Comparison of ENCODE assay signal across 2 fruit fly cellular contexts in the genomic region with DNA sequence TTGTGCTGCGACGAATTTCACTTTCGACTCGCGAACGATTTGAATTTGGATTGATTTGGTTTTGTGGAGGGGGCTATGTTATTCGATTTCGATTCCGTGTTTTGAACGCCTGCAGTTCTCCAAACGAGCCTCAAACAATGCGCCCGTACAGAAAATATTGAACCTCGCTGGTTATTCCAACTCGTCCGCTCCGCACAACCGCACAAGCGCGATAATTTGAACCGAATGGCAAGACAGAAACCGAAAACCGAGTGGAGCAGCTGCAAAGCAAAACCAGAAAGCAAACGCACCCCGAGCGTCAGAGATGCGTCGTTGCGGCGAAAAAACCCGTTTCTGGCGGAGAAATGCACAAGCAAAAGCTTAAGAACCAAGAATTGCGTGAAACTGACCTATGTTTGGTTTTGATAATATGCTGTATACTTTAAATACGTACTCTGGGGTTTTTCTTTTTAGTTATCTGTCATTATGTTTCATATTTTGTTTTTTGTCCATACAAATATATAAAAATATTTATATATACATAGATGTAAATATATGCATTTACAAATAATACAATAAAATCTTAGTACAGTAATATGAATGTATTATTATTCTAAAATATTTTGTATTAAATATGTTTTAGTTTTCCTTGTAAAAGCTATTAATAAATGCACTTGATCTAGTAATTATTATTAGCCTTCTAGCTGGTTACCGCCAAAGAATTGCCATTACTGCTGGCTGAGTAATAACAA.
TF ChIP-seq lines count a peak whose summit lies in the region.

TSS of gene Dyrk2 (minus strand) at position 231 of the 731 bp plus-strand sequence.

TF ChIP-seq in whole organism, embryonic, 481 proteins besides CTCF, POLR2A, EP300 and RAD21 (continued from another document and continues in another):
- TF ChIP-seq CG17328 (GFP tag; IDR thresholded peaks at IDR 0.05; lab: Robert Waterston, UW) = peak; percentile 44
- TF ChIP-seq MBD-R2 (GFP tag; IDR thresholded peaks at IDR 0.05; lab: Robert Waterston, UW) = no peak
- no peak; the same call in 1 of the 2 replicates for TF ChIP-seq NFAT (GFP tag; IDR thresholded peaks at IDR 0.05; lab: Robert Waterston, UW)
- TF ChIP-seq CG34422 (GFP tag; IDR thresholded peaks at IDR 0.05; lab: Robert Waterston, UW) = no peak; the same call in 2 of the 3 replicates
- no peak for TF ChIP-seq Aef1 (GFP tag; IDR thresholded peaks at IDR 0.05; lab: Robert Waterston, UW)
- peak; percentile 5 for TF ChIP-seq CG5245 (GFP tag; optimal IDR thresholded peaks at IDR 0.05; lab: Kevin White, UChicago)
- no peak for TF ChIP-seq Taf1 (GFP tag; IDR thresholded peaks at IDR 0.05; lab: Robert Waterston, UW)
- TF ChIP-seq CG8765 (GFP tag; IDR thresholded peaks at IDR 0.05; lab: Robert Waterston, UW) = peak; percentile 58; the same call in 1 of the 2 replicates
- TF ChIP-seq Chrac-16 (GFP tag; optimal IDR thresholded peaks at IDR 0.05; lab: Kevin White, UChicago) = peak; percentile 5
- TF ChIP-seq Stat92E (GFP tag; optimal IDR thresholded peaks at IDR 0.05; lab: Kevin White, UChicago) = peak in 1 of 3 experiments; percentile 18
- TF ChIP-seq Awh (GFP tag; IDR thresholded peaks at IDR 0.05; lab: Robert Waterston, UW) = peak; percentile 59; the same call in 1 of the 2 replicates
- no peak for TF ChIP-seq p53 (GFP tag; optimal IDR thresholded peaks at IDR 0.05; lab: Kevin White, UChicago)
- no peak for TF ChIP-seq CG6272 (GFP tag; IDR thresholded peaks at IDR 0.05; lab: Robert Waterston, UW)
- TF ChIP-seq phol (tag; optimal IDR thresholded peaks at IDR 0.05; lab: Kevin White, UChicago) = peak; percentile 31
- peak; percentile 94 for TF ChIP-seq chm (GFP tag; IDR thresholded peaks at IDR 0.05; lab: Robert Waterston, UW)
- no peak for TF ChIP-seq GATAe (GFP tag; conservative IDR thresholded peaks at IDR 0.05; lab: Robert Waterston, UW)
- peak; percentile 80 for TF ChIP-seq kni (GFP tag; optimal IDR thresholded peaks at IDR 0.05; lab: Kevin White, UChicago)
- TF ChIP-seq Fer1 (GFP tag; optimal IDR thresholded peaks at IDR 0.05; lab: Kevin White, UChicago) = peak; percentile 59
- no peak for TF ChIP-seq ERR (GFP tag; optimal IDR thresholded peaks at IDR 0.05; lab: Kevin White, UChicago)
- peak; percentile 99 for TF ChIP-seq Sry-β (GFP tag; optimal IDR thresholded peaks at IDR 0.05; lab: Kevin White, UChicago)
- TF ChIP-seq ham (GFP tag; IDR thresholded peaks at IDR 0.05; lab: Robert Waterston, UW) = no peak
- peak; percentile 73 for TF ChIP-seq gro (GFP tag; optimal IDR thresholded peaks at IDR 0.05; lab: Kevin White, UChicago)
- peak; percentile 17 for TF ChIP-seq Asciz (GFP tag; optimal IDR thresholded peaks at IDR 0.05; lab: Kevin White, UChicago)
- peak; percentile 72 for TF ChIP-seq Sox100B (GFP tag; optimal IDR thresholded peaks at IDR 0.05; lab: Kevin White, UChicago)
- no peak for TF ChIP-seq CG2129 (GFP tag; IDR thresholded peaks at IDR 0.05; lab: Robert Waterston, UW; ENCODE audit: partially characterized antibody)
- TF ChIP-seq twi (tag; optimal IDR thresholded peaks at IDR 0.05; lab: Kevin White, UChicago) = peak; percentile 28
- TF ChIP-seq CG6689 (GFP tag; IDR thresholded peaks at IDR 0.05; lab: Robert Waterston, UW) = peak; percentile 23; the same call in 1 of the 2 replicates
- peak; percentile 59 for TF ChIP-seq gcm (GFP tag; optimal IDR thresholded peaks at IDR 0.05; lab: Kevin White, UChicago)
- TF ChIP-seq vnd (GFP tag; IDR thresholded peaks at IDR 0.05; lab: Robert Waterston, UW; ENCODE audit: partially characterized antibody) = no peak
- peak; percentile 38; the same call in 1 of the 2 replicates for TF ChIP-seq E2f2 (GFP tag; IDR thresholded peaks at IDR 0.05; lab: Robert Waterston, UW)
- TF ChIP-seq CG13123 (GFP tag; optimal IDR thresholded peaks at IDR 0.05; lab: Kevin White, UChicago) = no peak
- TF ChIP-seq CG1792 (GFP tag; optimal IDR thresholded peaks at IDR 0.05; lab: Kevin White, UChicago) = no peak
- TF ChIP-seq CG34376 (GFP tag; optimal IDR thresholded peaks at IDR 0.05; lab: Kevin White, UChicago) = peak; percentile 11
- no peak for TF ChIP-seq dan (GFP tag; IDR thresholded peaks at IDR 0.05; lab: Robert Waterston, UW)
- TF ChIP-seq prd (optimal IDR thresholded peaks at IDR 0.05; lab: Kevin White, UChicago) = no peak
- TF ChIP-seq prd (GFP tag; IDR thresholded peaks at IDR 0.05; lab: Robert Waterston, UW) = no peak; the same call in 2 of the 3 replicates
- no peak for TF ChIP-seq pita (GFP tag; optimal IDR thresholded peaks at IDR 0.05; lab: Kevin White, UChicago)
- peak; percentile 64 for TF ChIP-seq mirr (GFP tag; optimal IDR thresholded peaks at IDR 0.05; lab: Kevin White, UChicago)
- peak; percentile 6 for TF ChIP-seq YL-1 (GFP tag; optimal IDR thresholded peaks at IDR 0.05; lab: Kevin White, UChicago)
- TF ChIP-seq Hmr (GFP tag; optimal IDR thresholded peaks at IDR 0.05; lab: Kevin White, UChicago) = no peak
- TF ChIP-seq oc (tag; optimal IDR thresholded peaks at IDR 0.05; lab: Kevin White, UChicago) = peak; percentile 51
- no peak for TF ChIP-seq sim (GFP tag; IDR thresholded peaks at IDR 0.05; lab: Robert Waterston, UW)
- TF ChIP-seq so (GFP tag; IDR thresholded peaks at IDR 0.05; lab: Robert Waterston, UW) = peak; percentile 77; the same call in 2 of the 3 replicates
- no peak for TF ChIP-seq zen2 (GFP tag; IDR thresholded peaks at IDR 0.05; lab: Robert Waterston, UW; ENCODE audit: partially characterized antibody)
- no peak for TF ChIP-seq ems (GFP tag; optimal IDR thresholded peaks at IDR 0.05; lab: Kevin White, UChicago)
- no peak for TF ChIP-seq Xbp1 (GFP tag; optimal IDR thresholded peaks at IDR 0.05; lab: Kevin White, UChicago)
- peak; percentile 29 for TF ChIP-seq sqz (GFP tag; optimal IDR thresholded peaks at IDR 0.05; lab: Kevin White, UChicago)
- TF ChIP-seq nau (GFP tag; optimal IDR thresholded peaks at IDR 0.05; lab: Kevin White, UChicago) = peak; percentile 47
- TF ChIP-seq nom (GFP tag; optimal IDR thresholded peaks at IDR 0.05; lab: Kevin White, UChicago) = peak; percentile 55
- TF ChIP-seq nmo (GFP tag; optimal IDR thresholded peaks at IDR 0.05; lab: Kevin White, UChicago) = peak; percentile 47
- TF ChIP-seq scrt (GFP tag; optimal IDR thresholded peaks at IDR 0.05; lab: Kevin White, UChicago) = no peak
- TF ChIP-seq CG18599 (GFP tag; optimal IDR thresholded peaks at IDR 0.05; lab: Kevin White, UChicago) = peak; percentile 44
- TF ChIP-seq CG4854 (GFP tag; optimal IDR thresholded peaks at IDR 0.05; lab: Kevin White, UChicago) = no peak
- no peak for TF ChIP-seq CG9797 (GFP tag; optimal IDR thresholded peaks at IDR 0.05; lab: Kevin White, UChicago)
- TF ChIP-seq CG5180 (GFP tag; optimal IDR thresholded peaks at IDR 0.05; lab: Kevin White, UChicago) = peak; percentile 25
- no peak for TF ChIP-seq CG3995 (GFP tag; optimal IDR thresholded peaks at IDR 0.05; lab: Kevin White, UChicago)
- TF ChIP-seq Dp (GFP tag; optimal IDR thresholded peaks at IDR 0.05; lab: Kevin White, UChicago) = no peak
- no peak for TF ChIP-seq CG15073 (GFP tag; optimal IDR thresholded peaks at IDR 0.05; lab: Kevin White, UChicago)
- no peak for TF ChIP-seq CG18764 (GFP tag; optimal IDR thresholded peaks at IDR 0.05; lab: Kevin White, UChicago)
- no peak; the same call in 2 of the 3 replicates for TF ChIP-seq mld (GFP tag; IDR thresholded peaks at IDR 0.05; lab: Robert Waterston, UW; ENCODE audit: partially characterized antibody)
- TF ChIP-seq CG12744 (GFP tag; optimal IDR thresholded peaks at IDR 0.05; lab: Kevin White, UChicago) = no peak

TF ChIP-seq in whole organism, prepupa, 60 proteins besides CTCF, POLR2A, EP300 and RAD21 (continued from another document):
- TF ChIP-seq CG8119 (GFP tag; IDR thresholded peaks at IDR 0.05; lab: Robert Waterston, UW) (no peak), cyc (GFP tag; optimal IDR thresholded peaks at IDR 0.05; lab: Kevin White, UChicago) (no peak), Ets96B (tag; optimal IDR thresholded peaks at IDR 0.05; lab: Kevin White, UChicago) (peak; percentile 2), fd85E (GFP tag; optimal IDR thresholded peaks at IDR 0.05; lab: Kevin White, UChicago) (no peak), CG31627 (GFP tag; optimal IDR thresholded peaks at IDR 0.05; lab: Kevin White, UChicago) (peak; percentile 7), Blimp-1 (GFP tag; optimal IDR thresholded peaks at IDR 0.05; lab: Kevin White, UChicago) (peak; percentile 14), Gug (GFP tag; IDR thresholded peaks at IDR 0.05; lab: Robert Waterston, UW) (peak; percentile 27; the same call in 1 of the 2 replicates), ss (GFP tag; optimal IDR thresholded peaks at IDR 0.05; lab: Kevin White, UChicago) (peak; percentile 13 to 37), CG34406 (GFP tag; optimal IDR thresholded peaks at IDR 0.05; lab: Kevin White, UChicago) (peak; percentile 37), CG11762 (GFP tag; optimal IDR thresholded peaks at IDR 0.05; lab: Kevin White, UChicago; ENCODE audit: insufficient read depth) (peak; percentile 17), lz (GFP tag; optimal IDR thresholded peaks at IDR 0.05; lab: Kevin White, UChicago) (peak; percentile 8), spab (GFP tag; optimal IDR thresholded peaks at IDR 0.05; lab: Kevin White, UChicago) (no peak)
